Worm (Caenorhabditis elegans): Measurements from ENCODE around the gene spch-1.

ce11 chrIV:10116765-10117164 lies 5.4 kb upstream of the spch-1 start:
- TF ChIP-seq lin-39 (tag; optimal IDR thresholded peaks at IDR 0.05): no peak
- TF ChIP-seq elt-3 (tag; optimal IDR thresholded peaks at IDR 0.05): no peak
- TF ChIP-seq lsy-2 (tag; optimal IDR thresholded peaks at IDR 0.05): no peak
- TF ChIP-seq lin-13 (GFP tag; optimal IDR thresholded peaks at IDR 0.05): no peak
- TF ChIP-seq nhr-12 (tag; optimal IDR thresholded peaks at IDR 0.05): no peak
